Worm (Caenorhabditis elegans) whole organism, dauer: Measurements from ENCODE around the gene sphr-1.

ENCODE experiments used
- unc-62 ChIP-seq: sonication (generic microtip); optimal IDR thresholded peaks from 2 replicates; lab custom pipeline; 2017; ENCODE audit warnings: missing biosample characterization, missing genetic modification reagents, missing genetic modification characterization

The sphr-1 gene

DNA sequence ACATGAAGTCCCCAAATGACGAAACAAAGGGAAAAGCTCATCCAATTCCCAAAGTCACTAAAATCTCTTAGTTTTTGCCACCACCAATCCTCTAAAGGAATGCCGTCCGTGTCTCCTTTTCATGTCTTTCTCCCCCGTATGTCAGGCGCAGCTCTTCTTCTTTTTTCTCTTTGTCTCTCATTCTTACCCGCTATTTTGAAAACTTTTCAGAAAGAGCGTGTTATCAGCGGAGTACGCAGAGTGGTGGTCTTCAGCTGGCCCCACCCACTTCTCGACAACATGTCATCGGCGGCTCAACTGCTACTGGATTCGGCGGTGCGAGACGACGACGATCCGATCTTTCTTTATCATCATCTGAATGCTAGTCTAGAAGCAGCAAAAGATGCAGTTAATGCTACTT lies at the start of gene sphr-1:
Gene sphr-1 (plus strand): TSS at position 205 of the 400 bp plus-strand sequence.
- TF ChIP-seq unc-62 (GFP tag; lab: Kevin White, UChicago), result no peak

- no peak for TF ChIP-seq unc-62 (GFP tag; lab: Kevin White, UChicago)
Measured at ce11 chrV:9143896-9144295, 47.5 kb upstream of the sphr-1 start.

- no peak for TF ChIP-seq unc-62 (GFP tag; lab: Kevin White, UChicago)
Measured at ce11 chrV:9146196-9146595, 45.2 kb upstream of the sphr-1 start.

DNA sequence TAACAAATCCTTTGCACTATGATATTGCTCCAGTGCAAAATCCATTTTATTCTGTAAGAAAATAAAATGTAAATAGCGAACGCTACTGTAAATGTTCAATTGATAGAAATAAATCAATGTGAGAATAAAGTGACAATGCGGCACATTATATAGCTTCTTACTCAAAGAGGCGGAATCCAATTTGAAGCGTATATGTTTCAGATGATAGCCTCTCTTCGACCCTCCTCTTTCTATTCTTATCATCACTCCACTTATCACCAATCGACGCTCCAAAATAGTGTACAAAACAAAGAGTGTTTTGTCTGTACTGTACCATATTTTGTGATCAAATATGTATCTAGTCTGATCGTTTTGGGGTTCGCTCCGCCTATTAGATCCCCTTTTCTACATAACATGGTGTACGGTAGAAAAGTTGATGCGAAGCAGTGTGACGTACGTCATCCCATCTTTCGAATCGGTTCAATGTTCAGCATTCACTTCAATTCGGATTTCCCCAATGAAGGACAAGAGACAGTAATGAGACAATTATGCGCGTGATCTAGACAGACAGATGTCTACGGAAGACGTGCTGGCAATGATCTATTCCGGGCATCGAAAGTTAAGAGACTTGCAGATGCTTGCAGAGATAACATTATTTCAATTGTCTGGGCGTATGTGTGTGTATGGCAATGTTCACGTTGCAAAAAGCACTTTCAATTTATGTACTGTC lies 44.4 kb upstream of the sphr-1 start, which contains the start of gene spl-2:
Gene spl-2 (minus strand): TSS at position 51 of the 709 bp plus-strand sequence.
- TF ChIP-seq unc-62 (GFP tag; lab: Kevin White, UChicago), result no peak

- TF ChIP-seq unc-62 (GFP tag; lab: Kevin White, UChicago), result no peak
Measured at ce11 chrV:9148151-9148550, 43.3 kb upstream of the sphr-1 start.

- no peak for TF ChIP-seq unc-62 (GFP tag; lab: Kevin White, UChicago)
Measured at ce11 chrV:9152339-9152738, 39.1 kb upstream of the sphr-1 start.

ce11 chrV:9154772-9155171 lies 36.6 kb upstream of the sphr-1 start, which contains the start of gene B0222.5:
TSS of gene B0222.5 (minus strand) at chrV:9154872.
- no peak for TF ChIP-seq unc-62 (GFP tag; lab: Kevin White, UChicago)

ce11 chrV:9155616-9156015 lies 35.8 kb upstream of the sphr-1 start:
- TF ChIP-seq unc-62 (GFP tag; lab: Kevin White, UChicago), result no peak

DNA sequence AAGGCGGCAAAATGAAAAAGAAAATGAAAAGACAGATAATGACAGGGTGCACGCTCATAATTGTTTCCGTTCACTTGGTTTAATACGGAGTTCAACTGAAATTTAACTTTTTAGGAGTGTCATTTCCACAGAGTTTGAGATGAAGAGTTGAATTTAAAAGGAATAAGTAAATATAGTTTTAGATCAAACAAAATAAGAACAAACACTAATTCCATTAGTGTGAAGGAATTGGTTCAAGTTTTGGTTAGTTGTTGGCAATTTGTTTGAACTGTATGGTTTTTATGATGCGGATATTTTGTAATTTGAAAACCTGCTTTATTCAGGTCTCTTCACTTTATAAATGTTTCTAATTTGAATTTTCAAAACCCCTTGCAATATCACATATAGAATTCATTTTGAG lies 34.7 kb upstream of the sphr-1 start, which contains the start of gene B0222.15:
Gene B0222.15 (minus strand): TSS at position 101 of the 400 bp plus-strand sequence.
- no peak for TF ChIP-seq unc-62 (GFP tag; lab: Kevin White, UChicago)

DNA sequence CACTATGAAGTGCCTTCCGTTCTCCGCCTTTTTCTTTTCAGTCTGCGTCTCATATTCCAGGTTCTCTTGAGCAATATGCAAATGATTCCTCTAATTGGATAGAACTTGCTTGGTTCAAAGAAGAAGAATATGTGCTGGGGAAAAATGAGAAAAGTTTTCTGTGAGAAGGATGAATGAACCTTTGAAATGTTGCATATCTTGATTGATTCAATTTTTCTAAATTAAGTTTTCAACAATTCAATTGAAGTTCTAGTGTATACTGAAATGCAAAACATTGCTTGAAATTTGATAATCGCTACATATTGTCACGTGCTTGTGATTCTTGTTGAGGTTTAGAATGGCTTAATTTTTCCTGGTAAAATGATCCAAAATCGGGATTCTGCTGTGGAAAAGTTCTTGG lies 33.8 kb upstream of the sphr-1 start:
- TF ChIP-seq unc-62 (GFP tag; lab: Kevin White, UChicago), result no peak

- no peak for TF ChIP-seq unc-62 (GFP tag; lab: Kevin White, UChicago)
Measured at ce11 chrV:9160224-9160886, 31.1 kb upstream of the sphr-1 start, which contains the start of gene col-144. TSS of gene col-144 (minus strand) at chrV:9160642.

ce11 chrV:9162118-9162729 lies 29.2 kb upstream of the sphr-1 start:
- TF ChIP-seq unc-62 (GFP tag; lab: Kevin White, UChicago), result no peak

- no peak for TF ChIP-seq unc-62 (GFP tag; lab: Kevin White, UChicago)
Measured at ce11 chrV:9162955-9163468, 28.4 kb upstream of the sphr-1 start, which contains the start of gene col-145. TSS of gene col-145 (minus strand) at chrV:9163005.

DNA sequence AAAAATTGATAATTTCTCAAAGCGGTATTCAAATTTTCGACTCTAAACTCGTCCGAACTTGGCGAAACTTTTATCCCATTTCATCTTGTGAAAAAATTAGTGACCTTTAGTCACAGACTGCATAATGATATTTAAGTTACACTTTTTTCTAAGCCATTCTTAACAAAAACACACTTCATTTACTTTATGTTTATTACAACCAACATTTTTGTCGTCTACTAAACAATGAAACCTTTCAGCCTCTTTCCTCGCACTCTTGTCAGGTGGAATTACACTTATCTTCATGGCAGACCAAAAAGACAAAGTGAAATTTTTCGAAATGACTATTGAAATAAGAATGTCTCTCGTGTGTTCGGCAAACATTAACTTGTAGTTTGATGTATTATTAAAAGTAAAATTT lies 27.5 kb upstream of the sphr-1 start:
- no peak for TF ChIP-seq unc-62 (GFP tag; lab: Kevin White, UChicago)

ce11 chrV:9165073-9165699 lies 26.2 kb upstream of the sphr-1 start, which contains the start of gene col-10:
TSS of gene col-10 (minus strand) at chrV:9165307.
- TF ChIP-seq unc-62 (GFP tag; lab: Kevin White, UChicago), result no peak
